Worm (Caenorhabditis elegans): ENCODE measurements around the gene dlst-1.

DNA sequence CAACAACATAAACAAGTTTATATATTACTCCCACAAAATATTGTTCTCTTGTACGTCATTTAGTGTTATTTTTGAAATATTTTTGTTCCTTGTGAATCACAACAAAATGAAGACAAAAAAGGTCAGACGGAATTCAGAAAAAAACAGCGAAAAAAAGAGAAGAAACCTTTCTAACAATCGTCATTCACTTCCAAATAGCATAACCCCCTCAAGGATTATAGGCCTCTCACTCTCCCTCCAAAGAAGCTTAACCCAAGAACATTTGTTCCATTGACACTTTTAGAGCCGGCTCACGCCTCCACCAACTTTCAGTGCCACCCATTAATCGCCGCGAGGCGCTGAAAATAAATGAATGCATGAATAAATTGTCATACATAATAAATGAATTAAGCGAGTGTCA lies 49.4 kb downstream of the dlst-1 start:
- no peak for TF ChIP-seq D1046.2 (GFP tag; IDR thresholded peaks at IDR 0.05)
- TF ChIP-seq nhr-76 (tag; optimal IDR thresholded peaks at IDR 0.05) = no peak
- TF ChIP-seq daf-16 (GFP tag; optimal IDR thresholded peaks at IDR 0.05) = no peak
- no peak for TF ChIP-seq daf-16 (tag; optimal IDR thresholded peaks at IDR 0.05)
- TF ChIP-seq nhr-10 (tag; optimal IDR thresholded peaks at IDR 0.05) = no peak
- no peak for TF ChIP-seq egl-27 (tag; optimal IDR thresholded peaks at IDR 0.05)
- no peak for TF ChIP-seq pha-4 (GFP tag; IDR thresholded peaks at IDR 0.05)
- no peak for TF ChIP-seq pha-4 (tag; optimal IDR thresholded peaks at IDR 0.05)
- TF ChIP-seq nhr-11 (tag; optimal IDR thresholded peaks at IDR 0.05) = no peak
- TF ChIP-seq unc-62 (GFP tag; optimal IDR thresholded peaks at IDR 0.05 in 1 of 2) = no peak
- no peak for TF ChIP-seq unc-62 (tag; optimal IDR thresholded peaks at IDR 0.05)
- no peak for TF ChIP-seq nhr-28 (tag; optimal IDR thresholded peaks at IDR 0.05)
- no peak for TF ChIP-seq mep-1 (tag; optimal IDR thresholded peaks at IDR 0.05)
- TF ChIP-seq dpl-1 (GFP tag; optimal IDR thresholded peaks at IDR 0.05) = no peak
- no peak for TF ChIP-seq fkh-10 (GFP tag; optimal IDR thresholded peaks at IDR 0.05)
- TF ChIP-seq ama-1 (optimal IDR thresholded peaks at IDR 0.05) = no peak
